Fruit fly (Drosophila melanogaster) whole organism, wandering third instar larva: ENCODE results near the gene sud1.
A peak's percentile ranks its signal among the peaks of the same experiment; 100 is the strongest.

Source experiments
- CG32264 ChIP-seq: fragments of 200-800 bp; sonication (Bioruptor generic); optimal IDR thresholded peaks from 2 replicates; lab custom pipeline; 2016; ENCODE audit warnings: missing biosample characterization, missing genetic modification characterization
- CG9705 ChIP-seq: fragments of 200-800 bp; sonication (Bioruptor generic); optimal IDR thresholded peaks from 2 replicates; lab custom pipeline; 2018; ENCODE audit warnings: missing biosample characterization, mild to moderate bottlenecking, missing genetic modification characterization
- CrebA ChIP-seq: fragments of 200-800 bp; sonication (Bioruptor generic); optimal IDR thresholded peaks from 2 replicates; lab custom pipeline; 2016; ENCODE audit warnings: missing biosample characterization, mild to moderate bottlenecking, missing genetic modification characterization, borderline replicate concordance
- Dfd ChIP-seq: fragments of >200 bp; optimal IDR thresholded peaks from 2 replicates; lab custom pipeline; 2017; ENCODE audit warnings: missing biosample characterization, missing genetic modification characterization
- Dif ChIP-seq: fragments of 200-275, 200-300 bp; sonication (Bioruptor generic); optimal IDR thresholded peaks from 2 replicates; lab custom pipeline; 2018; ENCODE audit warnings: missing biosample characterization, missing genetic modification characterization; ENCODE audit not compliant: partially characterized antibody
- GATAd ChIP-seq: sonication (Bioruptor generic); optimal IDR thresholded peaks from 2 replicates; lab custom pipeline; 2016; ENCODE audit warnings: missing biosample characterization, missing genetic modification characterization
- HLH106 ChIP-seq: fragments of 200-800 bp; optimal IDR thresholded peaks from 3 replicates; lab custom pipeline; 2019; ENCODE audit warnings: missing biosample characterization, mild to moderate bottlenecking, missing genetic modification characterization, moderate library complexity
- Hr83 ChIP-seq: fragments of 200-300 bp; sonication (Bioruptor generic); optimal IDR thresholded peaks from 2 replicates; lab custom pipeline; 2016; ENCODE audit warnings: missing biosample characterization, mild to moderate bottlenecking, missing genetic modification characterization, moderate library complexity; ENCODE audit not compliant: poor library complexity, severe bottlenecking
- Mio ChIP-seq: sonication (Bioruptor generic); optimal IDR thresholded peaks from 2 replicates; lab custom pipeline; 2016; ENCODE audit warnings: missing biosample characterization, missing genetic modification characterization
- Myc ChIP-seq: fragments of >200 bp; optimal IDR thresholded peaks from 2 replicates; lab custom pipeline; 2017
- N ChIP-seq: fragments of >200 bp; optimal IDR thresholded peaks from 2 replicates; lab custom pipeline; 2018; ENCODE audit warnings: missing biosample characterization, missing external identifiers, missing genetic modification characterization
- OdsH ChIP-seq: fragments of 200-800 bp; sonication (Bioruptor generic); optimal IDR thresholded peaks from 2 replicates; lab custom pipeline; 2016; ENCODE audit warnings: missing biosample characterization, mild to moderate bottlenecking, missing genetic modification characterization
- Rel ChIP-seq, 2 experiments: fragments of 200-800 bp; sonication (Bioruptor generic) in 1 of 2; optimal IDR thresholded peaks; 2 replicates in 1 of 2; 3 replicates in 1 of 2; lab custom pipeline; 2016 to 2019; ENCODE audit warnings: mild to moderate bottlenecking in 2 of 2, missing biosample characterization in 2 of 2, missing genetic modification characterization in 2 of 2, moderate library complexity in 1 of 2
- Sp1 ChIP-seq: fragments of 200-800 bp; sonication (Bioruptor generic); optimal IDR thresholded peaks from 3 replicates; lab custom pipeline; 2019; ENCODE audit warnings: missing biosample characterization, mild to moderate bottlenecking, missing genetic modification characterization, moderate library complexity
- Vsx2 ChIP-seq: fragments of 200-300, 225-300 bp; sonication (Bioruptor generic); optimal IDR thresholded peaks from 2 replicates; lab custom pipeline; 2018; ENCODE audit warnings: missing biosample characterization, missing genetic modification characterization; ENCODE audit not compliant: partially characterized antibody
- br ChIP-seq: fragments of 200-800 bp; sonication (Bioruptor generic); optimal IDR thresholded peaks from 2 replicates; lab custom pipeline; 2016; ENCODE audit warnings: missing biosample characterization, missing genetic modification characterization
- brk ChIP-seq: fragments of 200-800 bp; sonication (Bioruptor generic); optimal IDR thresholded peaks from 2 replicates; lab custom pipeline; 2016; ENCODE audit warnings: missing biosample characterization, mild to moderate bottlenecking, missing genetic modification characterization
- dl ChIP-seq, 2 experiments: fragments of 175-275, 200-275 bp in 1 of 2; fragments of 200-275 bp in 1 of 2; sonication (Bioruptor generic); optimal IDR thresholded peaks; lab custom pipeline; 2018; ENCODE audit warnings: mild to moderate bottlenecking in 2 of 2, missing biosample characterization in 2 of 2, missing genetic modification characterization in 2 of 2, moderate library complexity in 2 of 2; ENCODE audit not compliant: partially characterized antibody in 2 of 2, insufficient read depth in 1 of 2
- dsf ChIP-seq: sonication (Bioruptor generic); optimal IDR thresholded peaks from 2 replicates; lab custom pipeline; 2016; ENCODE audit warnings: missing biosample characterization, missing genetic modification characterization, borderline replicate concordance
- ey ChIP-seq: fragments of 200-800 bp; sonication (Bioruptor generic); optimal IDR thresholded peaks from 2 replicates; lab custom pipeline; 2016; ENCODE audit warnings: missing biosample characterization, missing genetic modification characterization
- foxo ChIP-seq, 2 experiments: fragments of 200-800 bp; sonication (Bioruptor generic); optimal IDR thresholded peaks; 2 replicates in 1 of 2; 3 replicates in 1 of 2; lab custom pipeline; 2016 to 2017; ENCODE audit warnings: missing biosample characterization in 2 of 2, missing genetic modification characterization in 2 of 2
- fru ChIP-seq: fragments of 200-800 bp; sonication (Bioruptor generic); optimal IDR thresholded peaks from 3 replicates; lab custom pipeline; 2016; ENCODE audit warnings: missing biosample characterization, mild to moderate bottlenecking, missing genetic modification characterization
- h ChIP-seq: fragments of 200-800 bp; sonication (Bioruptor generic); optimal IDR thresholded peaks from 3 replicates; lab custom pipeline; 2016; ENCODE audit warnings: missing biosample characterization, mild to moderate bottlenecking, missing genetic modification characterization
- jim ChIP-seq: fragments of 175-275, 200-325 bp; sonication (Bioruptor generic); optimal IDR thresholded peaks from 2 replicates; lab custom pipeline; 2016; ENCODE audit warnings: missing biosample characterization, mild to moderate bottlenecking, missing genetic modification characterization
- lola ChIP-seq: fragments of >200 bp; optimal IDR thresholded peaks from 2 replicates; lab custom pipeline; 2017; ENCODE audit warnings: missing biosample characterization, missing genetic modification characterization
- pan ChIP-seq: fragments of >200 bp; optimal IDR thresholded peaks from 2 replicates; lab custom pipeline; 2017
- psq ChIP-seq: fragments of 200-800 bp; sonication (Bioruptor generic); optimal IDR thresholded peaks from 3 replicates; lab custom pipeline; 2017; ENCODE audit warnings: missing biosample characterization, mild to moderate bottlenecking, missing genetic modification characterization, moderate library complexity
- rgr ChIP-seq: fragments of 200-800 bp; sonication (Bioruptor generic); optimal IDR thresholded peaks from 3 replicates; lab custom pipeline; 2016; ENCODE audit warnings: missing biosample characterization, mild to moderate bottlenecking, missing genetic modification characterization
- sage ChIP-seq: fragments of 200-800 bp; sonication (Bioruptor generic); optimal IDR thresholded peaks from 2 replicates; lab custom pipeline; 2016; ENCODE audit warnings: missing biosample characterization, mild to moderate bottlenecking, missing genetic modification characterization
- tai ChIP-seq: sonication (Bioruptor generic); optimal IDR thresholded peaks from 2 replicates; lab custom pipeline; 2016; ENCODE audit warnings: missing biosample characterization, missing genetic modification characterization
- usp ChIP-seq: fragments of >200 bp; optimal IDR thresholded peaks from 2 replicates; lab custom pipeline; 2017; ENCODE audit warnings: missing biosample characterization, missing genetic modification characterization

Gene sud1

DNA sequence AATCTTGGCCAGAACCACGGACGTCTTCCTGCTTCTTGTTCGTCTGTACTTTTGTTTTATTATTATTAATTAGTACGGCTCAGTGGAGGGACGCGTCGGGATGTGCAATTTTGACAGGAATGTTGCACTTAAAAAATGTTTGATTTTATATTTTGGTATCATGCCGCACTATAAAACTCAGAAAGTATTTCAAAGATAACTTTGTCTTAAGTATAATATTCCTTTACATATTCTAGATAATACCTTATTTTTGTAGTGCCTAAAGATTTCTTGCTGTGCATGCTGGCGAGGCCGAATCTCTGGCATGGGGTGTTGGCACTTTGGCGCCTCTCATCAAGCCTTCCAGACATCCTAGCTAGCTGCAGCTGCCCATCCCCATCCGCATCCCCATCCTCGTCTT is 35.5 kb upstream of the sud1 start:
- TF ChIP-seq br: no peak
- no peak for TF ChIP-seq sage (GFP tag; lab: Kevin White, UChicago)
- no peak for TF ChIP-seq rgr (GFP tag; lab: Kevin White, UChicago)
- TF ChIP-seq Dif: no peak
- TF ChIP-seq, all 38 proteins: peak for 0

DNA sequence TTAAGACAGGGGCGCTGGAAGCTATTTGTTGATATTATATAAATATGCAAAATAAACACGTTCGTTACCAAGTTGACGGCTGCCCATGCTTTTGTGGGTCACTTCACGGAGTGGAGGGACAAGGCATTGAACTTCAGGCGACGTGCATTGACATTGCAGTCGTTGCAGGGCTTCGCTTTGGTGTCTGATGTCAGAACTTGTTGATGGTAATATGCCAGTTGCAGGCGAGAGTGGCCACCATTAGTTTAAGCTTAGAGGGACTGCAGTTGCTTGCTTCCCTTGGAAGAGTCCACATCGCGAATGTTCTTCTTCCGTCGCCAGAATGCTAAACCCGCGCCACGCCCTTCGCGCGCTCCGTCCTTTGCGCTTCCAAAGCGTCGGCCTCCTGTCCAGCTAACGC is 29.7 kb upstream of the sud1 start, which contains the start of gene mah:
TSS of gene mah (plus strand) at position 301 of the 400 bp plus-strand sequence.
- TF ChIP-seq dsf (GFP tag; lab: Kevin White, UChicago) (no peak), Sp1 (no peak), br (no peak), Hr83 (GFP tag; lab: Kevin White, UChicago) (no peak), dl (GFP tag; optimal IDR thresholded peaks at IDR 0.05; lab: Kevin White, UChicago; ENCODE audit: insufficient read depth in 1 of 2, partially characterized antibody in 2 of 2) (no peak), lola (no peak)

DNA sequence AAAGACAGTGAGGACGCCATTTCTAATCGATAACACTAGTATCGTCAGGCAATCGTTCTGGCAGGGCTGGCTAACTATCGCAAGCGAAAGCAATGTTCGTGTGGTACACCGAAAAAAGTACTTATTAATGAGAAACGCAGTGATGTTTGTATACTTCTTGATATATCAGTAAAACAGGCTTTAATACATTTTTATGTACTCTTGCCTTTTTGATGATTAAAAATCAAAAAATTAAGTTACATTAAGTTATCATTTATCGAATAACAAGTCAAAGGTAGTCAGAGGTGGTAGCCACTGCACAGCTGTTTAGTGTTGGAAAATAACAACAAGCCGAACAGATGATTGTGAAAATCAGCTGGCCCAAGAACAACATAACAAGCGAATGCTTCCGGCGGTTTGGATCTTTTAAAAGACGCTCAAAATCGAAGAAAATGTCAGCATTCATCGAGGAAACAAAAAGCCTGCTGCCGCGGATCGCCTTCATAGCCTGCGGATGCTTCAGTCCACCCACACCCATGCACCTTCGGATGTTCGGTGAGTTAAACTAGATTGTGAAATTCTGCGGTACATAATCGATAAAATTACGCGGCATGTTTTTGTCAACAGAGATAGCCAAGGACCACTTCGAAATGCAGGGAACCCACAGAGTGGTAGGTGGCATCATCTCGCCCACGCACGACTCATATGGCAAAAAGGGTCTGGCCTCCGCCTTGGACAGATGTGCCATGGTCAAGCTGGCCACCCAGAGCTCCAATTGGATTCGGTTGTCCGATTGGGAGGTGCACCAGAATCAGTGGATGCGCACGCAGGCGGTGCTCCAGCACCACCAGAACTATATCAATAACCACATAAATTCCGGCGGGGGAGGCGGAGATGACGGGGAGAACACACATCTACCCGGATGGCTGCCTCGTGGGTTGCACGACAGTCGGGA is 27.5 kb upstream of the sud1 start, which contains the start of the genes ssh and Nmnat:
TSS of gene ssh (minus strand) at position 37 of the 934 bp plus-strand sequence.
TSS of gene Nmnat (plus strand) at position 318 of the 934 bp plus-strand sequence.
- peak; percentile 35 for TF ChIP-seq HLH106
- peak; percentile 70 for TF ChIP-seq h (GFP tag; lab: Kevin White, UChicago)
- peak; percentile 48 for TF ChIP-seq rgr (GFP tag; lab: Kevin White, UChicago)
- TF ChIP-seq Hr83 (GFP tag; lab: Kevin White, UChicago): peak; percentile 51
- no peak for TF ChIP-seq jim
- no peak for TF ChIP-seq Myc (lab: Kevin White, UChicago)
- TF ChIP-seq Vsx2: no peak
- TF ChIP-seq foxo (GFP tag; optimal IDR thresholded peaks at IDR 0.05; lab: Kevin White, UChicago): no peak
- TF ChIP-seq brk (GFP tag; lab: Kevin White, UChicago): no peak
- peak; percentile 34 for TF ChIP-seq CG9705 (GFP tag; lab: Kevin White, UChicago)
- peak; percentile 63 for TF ChIP-seq fru (GFP tag; lab: Kevin White, UChicago)
- no peak for TF ChIP-seq usp (GFP tag; lab: Kevin White, UChicago)
- no peak for TF ChIP-seq dsf (GFP tag; lab: Kevin White, UChicago)
- no peak for TF ChIP-seq CrebA (GFP tag; lab: Kevin White, UChicago)
- TF ChIP-seq ey: peak; percentile 33
- TF ChIP-seq br: peak; percentile 48
- peak; percentile 20 for TF ChIP-seq CG32264 (GFP tag; lab: Kevin White, UChicago)
- no peak for TF ChIP-seq Mio (GFP tag; lab: Kevin White, UChicago)
- TF ChIP-seq Rel (GFP tag; optimal IDR thresholded peaks at IDR 0.05; lab: Kevin White, UChicago): no peak
- TF ChIP-seq Rel (tag; optimal IDR thresholded peaks at IDR 0.05; lab: Kevin White, UChicago): peak; percentile 23
- TF ChIP-seq tai (GFP tag; lab: Kevin White, UChicago): no peak
- TF ChIP-seq psq (GFP tag; lab: Kevin White, UChicago): peak; percentile 79
- peak; percentile 35 for TF ChIP-seq Sp1
- peak; percentile 39 for TF ChIP-seq OdsH (GFP tag; lab: Kevin White, UChicago)
- TF ChIP-seq Dif: no peak

DNA sequence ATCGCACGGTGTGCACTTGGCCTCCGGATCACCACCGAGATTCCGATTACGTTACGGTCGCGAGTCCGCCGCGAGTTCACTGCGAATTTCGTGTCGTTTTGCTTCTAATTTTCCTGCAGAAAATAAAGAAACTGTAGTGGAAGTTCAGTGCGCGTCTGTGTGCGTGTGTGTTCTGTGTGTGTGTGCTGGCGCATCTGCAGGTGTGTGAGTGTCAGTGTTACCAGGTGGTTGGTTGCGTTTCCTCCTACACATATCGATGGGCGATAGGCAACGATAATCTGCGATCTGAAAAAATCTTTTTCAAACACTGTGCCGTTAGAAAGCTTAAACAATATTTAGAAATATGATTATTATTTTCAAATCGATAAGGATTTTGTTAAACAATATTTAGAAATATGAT is 20.4 kb upstream of the sud1 start, which contains the start of gene Osbp:
TSS of gene Osbp (minus strand) at position 174 of the 400 bp plus-strand sequence.
- TF ChIP-seq pan (lab: Kevin White, UChicago) (no peak), lola (no peak), Dfd (no peak), CG9705 (GFP tag; lab: Kevin White, UChicago) (peak; percentile 35), N (GFP tag; lab: Kevin White, UChicago) (peak; percentile 26), br (no peak), psq (GFP tag; lab: Kevin White, UChicago) (no peak), Sp1 (no peak), CG32264 (GFP tag; lab: Kevin White, UChicago) (no peak), Rel (GFP tag; optimal IDR thresholded peaks at IDR 0.05; lab: Kevin White, UChicago) (no peak), Rel (tag; optimal IDR thresholded peaks at IDR 0.05; lab: Kevin White, UChicago) (peak; percentile 29), GATAd (GFP tag; lab: Kevin White, UChicago) (no peak), Hr83 (GFP tag; lab: Kevin White, UChicago) (peak; percentile 44), Dif (no peak)
- TF ChIP-seq, all 38 proteins: peak for 4
